Worm (Caenorhabditis elegans) whole organism, mixed stage, embryonic: ENCODE measurements around the gene mrpl-49.

Experiments
- M03D4.4 ChIP-seq: sonication (generic microtip); optimal IDR thresholded peaks from 2 replicates; lab custom pipeline; 2017; ENCODE audit warnings: mild to moderate bottlenecking, missing genetic modification characterization, missing compliant biosample characterization
- blmp-1 ChIP-seq: fragments of 150-350 bp; optimal IDR thresholded peaks from 2 replicates; lab custom pipeline; 2014; ENCODE audit warnings: missing biosample characterization, missing genetic modification characterization
- ceh-39 ChIP-seq: fragments of 150-350 bp; optimal IDR thresholded peaks from 2 replicates; lab custom pipeline; 2014; ENCODE audit warnings: missing biosample characterization, missing genetic modification characterization
- ceh-43 ChIP-seq: fragments of 200-800 bp; sonication (Bioruptor generic); optimal IDR thresholded peaks from 2 replicates; lab custom pipeline; 2018; ENCODE audit warnings: mild to moderate bottlenecking, missing genetic modification characterization, moderate library complexity, missing compliant biosample characterization
- ceh-83 ChIP-seq: fragments of 200-800 bp; sonication (Bioruptor generic); optimal IDR thresholded peaks from 2 replicates; lab custom pipeline; 2018; ENCODE audit warnings: mild to moderate bottlenecking, missing genetic modification characterization, missing compliant biosample characterization
- ces-1 ChIP-seq: fragments of 150-350 bp; optimal IDR thresholded peaks from 2 replicates; lab custom pipeline; 2014; ENCODE audit warnings: missing biosample characterization, missing genetic modification reagents, missing genetic modification characterization
- cnd-1 ChIP-seq: fragments of 200-800 bp; sonication (Bioruptor generic); optimal IDR thresholded peaks from 2 replicates; lab custom pipeline; 2018; ENCODE audit warnings: mild to moderate bottlenecking, missing genetic modification characterization, missing compliant biosample characterization
- drap-1 ChIP-seq: fragments of 200-800 bp; sonication (Bioruptor generic); optimal IDR thresholded peaks from 3 replicates; lab custom pipeline; 2018; ENCODE audit warnings: mild to moderate bottlenecking, missing genetic modification characterization, missing compliant biosample characterization
- elt-1 ChIP-seq: sonication (generic microtip); optimal IDR thresholded peaks from 2 replicates; lab custom pipeline; 2017; ENCODE audit warnings: missing genetic modification characterization, mild to moderate bottlenecking, missing compliant biosample characterization, antibody characterized with exemption, moderate library complexity, borderline replicate concordance; ENCODE audit not compliant: insufficient read depth
- elt-3 ChIP-seq: fragments of 150-350 bp; optimal IDR thresholded peaks from 2 replicates; lab custom pipeline; 2014; ENCODE audit warnings: missing biosample characterization, missing genetic modification characterization
- flh-1 ChIP-seq: fragments of 200-800 bp; sonication (Bioruptor generic); optimal IDR thresholded peaks from 2 replicates; lab custom pipeline; 2018; ENCODE audit warnings: mild to moderate bottlenecking, missing genetic modification characterization, moderate library complexity, missing compliant biosample characterization
- ham-2 ChIP-seq: fragments of 200-800 bp; sonication (Bioruptor generic); optimal IDR thresholded peaks from 2 replicates; lab custom pipeline; 2018; ENCODE audit warnings: mild to moderate bottlenecking, missing genetic modification characterization, missing compliant biosample characterization
- hlh-1 ChIP-seq: fragments of 150-350 bp; optimal IDR thresholded peaks from 2 replicates; lab custom pipeline; 2014; ENCODE audit warnings: missing biosample characterization, missing genetic modification reagents, missing genetic modification characterization
- lsy-2 ChIP-seq: fragments of 150-350 bp; optimal IDR thresholded peaks from 2 replicates; lab custom pipeline; 2014; ENCODE audit warnings: missing biosample characterization, missing genetic modification characterization
- mab-5 ChIP-seq: fragments of 150-350 bp; optimal IDR thresholded peaks from 2 replicates; lab custom pipeline; 2014; ENCODE audit warnings: missing biosample characterization, missing genetic modification characterization
- mep-1 ChIP-seq: fragments of 150-350 bp; optimal IDR thresholded peaks from 2 replicates; lab custom pipeline; 2017; ENCODE audit warnings: missing biosample characterization, missing genetic modification reagents, missing genetic modification characterization, inconsistent platforms
- mls-2 ChIP-seq: sonication (generic microtip); optimal IDR thresholded peaks from 2 replicates; lab custom pipeline; 2016; ENCODE audit warnings: mild to moderate bottlenecking, missing genetic modification characterization, moderate library complexity, missing compliant biosample characterization
- nhr-12 ChIP-seq: fragments of 150-350 bp; optimal IDR thresholded peaks from 2 replicates; lab custom pipeline; 2014; ENCODE audit warnings: missing biosample characterization, missing genetic modification characterization
- nhr-2 ChIP-seq: fragments of 150-350 bp; optimal IDR thresholded peaks from 2 replicates; lab custom pipeline; 2014; ENCODE audit warnings: missing biosample characterization, missing genetic modification characterization
- nhr-28 ChIP-seq: fragments of 150-350 bp; optimal IDR thresholded peaks from 2 replicates; lab custom pipeline; 2014; ENCODE audit warnings: missing biosample characterization, missing genetic modification characterization
- nhr-76 ChIP-seq: sonication (generic microtip); optimal IDR thresholded peaks from 2 replicates; lab custom pipeline; 2017; ENCODE audit warnings: missing biosample characterization, missing genetic modification characterization
- pha-4 ChIP-seq: fragments of 150-350 bp; optimal IDR thresholded peaks from 2 replicates; lab custom pipeline; 2018; ENCODE audit warnings: missing biosample characterization, missing genetic modification reagents, missing genetic modification characterization
- snpc-4 ChIP-seq: fragments of 150-350 bp; optimal IDR thresholded peaks from 2 replicates; lab custom pipeline; 2014; ENCODE audit warnings: missing biosample characterization, missing genetic modification characterization
- sptf-1 ChIP-seq: sonication (generic microtip); optimal IDR thresholded peaks from 2 replicates; lab custom pipeline; 2017; ENCODE audit warnings: mild to moderate bottlenecking, missing genetic modification characterization, moderate library complexity, missing compliant biosample characterization
- tbx-8 ChIP-seq: fragments of 200-800 bp; sonication (Bioruptor generic); optimal IDR thresholded peaks from 2 replicates; lab custom pipeline; 2018; ENCODE audit warnings: mild to moderate bottlenecking, missing genetic modification characterization, moderate library complexity, missing compliant biosample characterization
- unc-120 ChIP-seq: sonication (generic microtip); optimal IDR thresholded peaks from 2 replicates; lab custom pipeline; 2017; ENCODE audit warnings: missing genetic modification characterization, missing compliant biosample characterization; ENCODE audit not compliant: poor library complexity, severe bottlenecking
- unc-39 ChIP-seq: fragments of 150-350 bp; optimal IDR thresholded peaks from 2 replicates; lab custom pipeline; 2014; ENCODE audit warnings: missing biosample characterization, missing genetic modification characterization
- unc-62 ChIP-seq: fragments of 150-350 bp; optimal IDR thresholded peaks from 2 replicates; lab custom pipeline; 2014; ENCODE audit warnings: missing biosample characterization, missing genetic modification reagents, missing genetic modification characterization
- zip-8 ChIP-seq: fragments of 150-350 bp; optimal IDR thresholded peaks from 2 replicates; lab custom pipeline; 2014; ENCODE audit warnings: missing biosample characterization, missing genetic modification characterization

Gene mrpl-49

ce11 chrV:12763291-12763995, 35.0 kb downstream of the mrpl-49 start, which contains the start of the genes abcf-1 and scc-3:
abcf-1 (minus strand) TSS chrV:12763375.
scc-3 (plus strand) TSS chrV:12763945.
- TF ChIP-seq lsy-2 (tag; lab: Kevin White, UChicago) (peak; percentile 93), ces-1 (GFP tag; lab: Kevin White, UChicago) (no peak)

ce11 chrV:12768946-12769345, 40.5 kb downstream of the mrpl-49 start, which contains the start of gene srt-43:
srt-43 (plus strand) TSS chrV:12769246.
- TF ChIP-seq lsy-2 (tag; lab: Kevin White, UChicago), result no peak
- no peak for TF ChIP-seq M03D4.4 (tag; lab: Kevin White, UChicago)
- TF ChIP-seq ces-1 (GFP tag; lab: Kevin White, UChicago), result no peak
- no peak for TF ChIP-seq nhr-12
- no peak for TF ChIP-seq ceh-83 (GFP tag; lab: Kevin White, UChicago)
- no peak for TF ChIP-seq cnd-1 (tag; lab: Kevin White, UChicago)
- TF ChIP-seq tbx-8 (GFP tag; lab: Kevin White, UChicago), result no peak
- no peak for TF ChIP-seq elt-3
- no peak for TF ChIP-seq mab-5 (tag; lab: Kevin White, UChicago)
- no peak for TF ChIP-seq hlh-1
- no peak for TF ChIP-seq mep-1 (tag; lab: Kevin White, UChicago)
- TF ChIP-seq pha-4 (tag; lab: Kevin White, UChicago), result no peak
- TF ChIP-seq mls-2 (tag; lab: Kevin White, UChicago), result no peak
- no peak for TF ChIP-seq nhr-76 (tag; lab: Kevin White, UChicago)
- no peak for TF ChIP-seq ceh-43
- no peak for TF ChIP-seq snpc-4 (tag; lab: Kevin White, UChicago)
- no peak for TF ChIP-seq blmp-1 (tag; lab: Kevin White, UChicago)
- no peak for TF ChIP-seq ceh-39 (tag; lab: Kevin White, UChicago)
- TF ChIP-seq flh-1 (GFP tag; lab: Kevin White, UChicago), result no peak
- TF ChIP-seq nhr-28 (tag; lab: Kevin White, UChicago), result no peak

- TF ChIP-seq zip-8 (tag; lab: Kevin White, UChicago) (no peak), cnd-1 (tag; lab: Kevin White, UChicago) (no peak), unc-39 (tag; lab: Kevin White, UChicago) (no peak), lsy-2 (tag; lab: Kevin White, UChicago) (no peak)
- TF ChIP-seq, all 35 proteins: peak for 0
These were observed 44.8 kb downstream of the mrpl-49 start, which contains the start of gene ZC455.1 for ce11 chrV:12773222-12773621. ZC455.1 (plus strand) TSS chrV:12773522.

- no peak for TF ChIP-seq nhr-28 (tag; lab: Kevin White, UChicago)
- no peak for TF ChIP-seq mls-2 (tag; lab: Kevin White, UChicago)
- no peak for TF ChIP-seq drap-1 (GFP tag; lab: Kevin White, UChicago)
- no peak for TF ChIP-seq unc-62 (GFP tag; lab: Kevin White, UChicago)
- no peak for TF ChIP-seq ham-2 (GFP tag; lab: Kevin White, UChicago)
- TF ChIP-seq nhr-2 (tag; lab: Kevin White, UChicago), result no peak
- no peak for TF ChIP-seq elt-1
- no peak for TF ChIP-seq mab-5 (tag; lab: Kevin White, UChicago)
- no peak for TF ChIP-seq cnd-1 (tag; lab: Kevin White, UChicago)
- TF ChIP-seq mep-1 (tag; lab: Kevin White, UChicago), result no peak
- no peak for TF ChIP-seq sptf-1 (tag; lab: Kevin White, UChicago)
- no peak for TF ChIP-seq snpc-4 (tag; lab: Kevin White, UChicago)
- TF ChIP-seq unc-120 (tag; lab: Kevin White, UChicago), result no peak
- no peak for TF ChIP-seq lsy-2 (tag; lab: Kevin White, UChicago)
- TF ChIP-seq tbx-8 (GFP tag; lab: Kevin White, UChicago), result no peak
- no peak for TF ChIP-seq nhr-76 (tag; lab: Kevin White, UChicago)
These were observed 45.4 kb downstream of the mrpl-49 start for ce11 chrV:12773852-12774251.
